Worm (Caenorhabditis elegans) whole organism, midembryonic: ENCODE results near the gene C15B12.1.

Source experiments
- T22C8.4 ChIP-seq: fragments of 200-800 bp; sonication (Bioruptor generic); IDR thresholded peaks from 2 replicates; pipeline ENCODE4 v1.3.6; 2022; ENCODE audit warnings: missing genetic modification characterization, missing compliant biosample characterization
- cog-1 ChIP-seq: sonication (generic microtip); optimal IDR thresholded peaks from 2 replicates; lab custom pipeline; 2016; ENCODE audit warnings: missing genetic modification characterization, missing compliant biosample characterization
- flt-1 ChIP-seq: fragments of 200-800 bp; sonication (Bioruptor generic); IDR thresholded peaks from 2 replicates; pipeline ENCODE4 v1.3.6; 2022; ENCODE audit warnings: missing genetic modification characterization, missing compliant biosample characterization
- klf-2 ChIP-seq: fragments of 200-800 bp; sonication (Bioruptor generic); conservative IDR thresholded peaks from 2 replicates; pipeline ENCODE4 v1.3.6; 2022; ENCODE audit warnings: missing genetic modification reagents, missing genetic modification characterization, missing compliant biosample characterization
- med-1 ChIP-seq: sonication (generic microtip); optimal IDR thresholded peaks from 2 replicates; lab custom pipeline; 2017; ENCODE audit warnings: missing genetic modification characterization, mild to moderate bottlenecking, missing compliant biosample characterization, antibody characterized with exemption, missing genetic modification reagents; ENCODE audit not compliant: insufficient read depth
- ref-1 ChIP-seq: fragments of 200-800 bp; sonication (Bioruptor generic); conservative IDR thresholded peaks from 2 replicates; pipeline ENCODE4 v1.3.6; 2022; ENCODE audit warnings: missing genetic modification reagents, missing genetic modification characterization, missing compliant biosample characterization
- tab-1 ChIP-seq: fragments of 200-800 bp; sonication (Bioruptor generic); IDR thresholded peaks from 2 replicates; pipeline ENCODE4 v1.3.6; 2022; ENCODE audit warnings: missing genetic modification characterization, missing compliant biosample characterization
- ztf-23 ChIP-seq: fragments of 200-800 bp; sonication (Bioruptor generic); IDR thresholded peaks from 2 replicates; pipeline ENCODE4 v1.3.6; 2022; ENCODE audit warnings: missing genetic modification reagents, missing genetic modification characterization, missing compliant biosample characterization
- ztf-29 ChIP-seq: fragments of 200-800 bp; sonication (Bioruptor generic); IDR thresholded peaks from 2 replicates; pipeline ENCODE4 v1.3.6; 2022; ENCODE audit warnings: missing genetic modification reagents, missing genetic modification characterization, missing compliant biosample characterization

The C15B12.1 gene

ce11 chrX:6462995-6463462 lies 13.6 kb upstream of the C15B12.1 start, which contains the start of gene C15B12.2:
Gene C15B12.2 (plus strand): TSS chrX:6463412.
- TF ChIP-seq cog-1 (tag; lab: Kevin White, UChicago) (no peak), med-1 (no peak), tab-1 (GFP tag; lab: Robert Waterston, UW) (no peak), ztf-29 (GFP tag; lab: Robert Waterston, UW) (no peak), ztf-23 (GFP tag; lab: Robert Waterston, UW) (no peak), flt-1 (no peak), ref-1 (no peak), T22C8.4 (GFP tag; lab: Robert Waterston, UW) (no peak), klf-2 (GFP tag; lab: Robert Waterston, UW) (no peak)

- TF ChIP-seq med-1 (no peak), T22C8.4 (GFP tag; lab: Robert Waterston, UW) (no peak), ztf-29 (GFP tag; lab: Robert Waterston, UW) (no peak), cog-1 (tag; lab: Kevin White, UChicago) (no peak), ztf-23 (GFP tag; lab: Robert Waterston, UW) (no peak), klf-2 (GFP tag; lab: Robert Waterston, UW) (no peak), ref-1 (no peak), tab-1 (GFP tag; lab: Robert Waterston, UW) (no peak), flt-1 (no peak)
Observed at ce11 chrX:6467462-6467861, 9.1 kb upstream of the C15B12.1 start, which contains the start of gene C15B12.3. Gene C15B12.3 (minus strand): TSS chrX:6467562.

- TF ChIP-seq ztf-23 (GFP tag; lab: Robert Waterston, UW) = no peak
- TF ChIP-seq med-1 = no peak
- no peak for TF ChIP-seq tab-1 (GFP tag; lab: Robert Waterston, UW)
- TF ChIP-seq cog-1 (tag; lab: Kevin White, UChicago) = no peak
- TF ChIP-seq klf-2 (GFP tag; lab: Robert Waterston, UW) = no peak
- no peak for TF ChIP-seq ref-1
- TF ChIP-seq T22C8.4 (GFP tag; lab: Robert Waterston, UW) = no peak
- TF ChIP-seq flt-1 = no peak
- TF ChIP-seq ztf-29 (GFP tag; lab: Robert Waterston, UW) = no peak
Observed at ce11 chrX:6468499-6468898, 8.1 kb upstream of the C15B12.1 start, which contains the start of gene C15B12.9. Gene C15B12.9 (plus strand): TSS chrX:6468799.

- TF ChIP-seq cog-1 (tag; lab: Kevin White, UChicago) = no peak
Observed at ce11 chrX:6473698-6474314, 2.8 kb upstream of the C15B12.1 start, which contains the start of the genes C15B12.4 and C15B12.8. Gene C15B12.4 (minus strand): TSS chrX:6473748. Gene C15B12.8 (plus strand): TSS chrX:6474264.

ce11 chrX:6484780-6485179 lies 8.2 kb downstream of the C15B12.1 start, which contains the start of gene gar-1:
Gene gar-1 (minus strand): TSS chrX:6484880.
- TF ChIP-seq flt-1 = no peak
- TF ChIP-seq med-1 = no peak
- no peak for TF ChIP-seq klf-2 (GFP tag; lab: Robert Waterston, UW)
- no peak for TF ChIP-seq cog-1 (tag; lab: Kevin White, UChicago)

- no peak for TF ChIP-seq cog-1 (tag; lab: Kevin White, UChicago)
- no peak for TF ChIP-seq ztf-23 (GFP tag; lab: Robert Waterston, UW)
- TF ChIP-seq T22C8.4 (GFP tag; lab: Robert Waterston, UW) = no peak
- TF ChIP-seq klf-2 (GFP tag; lab: Robert Waterston, UW) = no peak
- TF ChIP-seq tab-1 (GFP tag; lab: Robert Waterston, UW) = no peak
- TF ChIP-seq ztf-29 (GFP tag; lab: Robert Waterston, UW) = no peak
- TF ChIP-seq ref-1 = no peak
- no peak for TF ChIP-seq flt-1
- TF ChIP-seq med-1 = no peak
Observed at ce11 chrX:6499736-6500135, 23.1 kb downstream of the C15B12.1 start, which contains the start of gene actl-1. Gene actl-1 (minus strand): TSS chrX:6499836.

ce11 chrX:6503148-6503547 lies 26.5 kb downstream of the C15B12.1 start:
- TF ChIP-seq ztf-23 (GFP tag; lab: Robert Waterston, UW) = no peak
- TF ChIP-seq klf-2 (GFP tag; lab: Robert Waterston, UW) = no peak
- TF ChIP-seq cog-1 (tag; lab: Kevin White, UChicago) = no peak
- no peak for TF ChIP-seq T22C8.4 (GFP tag; lab: Robert Waterston, UW)
- TF ChIP-seq ref-1 = no peak
- TF ChIP-seq med-1 = no peak
- no peak for TF ChIP-seq tab-1 (GFP tag; lab: Robert Waterston, UW)
- no peak for TF ChIP-seq ztf-29 (GFP tag; lab: Robert Waterston, UW)
- TF ChIP-seq flt-1 = no peak

- no peak for TF ChIP-seq med-1
- TF ChIP-seq klf-2 (GFP tag; lab: Robert Waterston, UW) = no peak
- TF ChIP-seq flt-1 = no peak
- no peak for TF ChIP-seq ztf-29 (GFP tag; lab: Robert Waterston, UW)
- TF ChIP-seq tab-1 (GFP tag; lab: Robert Waterston, UW) = no peak
- no peak for TF ChIP-seq T22C8.4 (GFP tag; lab: Robert Waterston, UW)
- peak; percentile 27; the same call in 1 of the 2 replicates for TF ChIP-seq ztf-23 (GFP tag; lab: Robert Waterston, UW)
- no peak for TF ChIP-seq ref-1
- peak; percentile 32 for TF ChIP-seq cog-1 (tag; lab: Kevin White, UChicago)
Observed at ce11 chrX:6505008-6505407, 28.4 kb downstream of the C15B12.1 start, which contains the start of gene cdf-1. Gene cdf-1 (minus strand): TSS chrX:6505143.

ce11 chrX:6505662-6506061 lies 29.1 kb downstream of the C15B12.1 start, which contains the start of gene glr-8:
Gene glr-8 (plus strand): TSS chrX:6505980.
- no peak for TF ChIP-seq ztf-29 (GFP tag; lab: Robert Waterston, UW)
- TF ChIP-seq T22C8.4 (GFP tag; lab: Robert Waterston, UW) = no peak
- no peak for TF ChIP-seq tab-1 (GFP tag; lab: Robert Waterston, UW)
- no peak for TF ChIP-seq ztf-23 (GFP tag; lab: Robert Waterston, UW)
- no peak for TF ChIP-seq flt-1
- no peak for TF ChIP-seq ref-1
- TF ChIP-seq med-1 = no peak
- no peak for TF ChIP-seq cog-1 (tag; lab: Kevin White, UChicago)
- TF ChIP-seq klf-2 (GFP tag; lab: Robert Waterston, UW) = no peak

- TF ChIP-seq klf-2 (GFP tag; lab: Robert Waterston, UW) = no peak
- TF ChIP-seq med-1 = no peak
- no peak for TF ChIP-seq ztf-23 (GFP tag; lab: Robert Waterston, UW)
- TF ChIP-seq ref-1 = no peak
- TF ChIP-seq tab-1 (GFP tag; lab: Robert Waterston, UW) = no peak
- no peak for TF ChIP-seq flt-1
- TF ChIP-seq ztf-29 (GFP tag; lab: Robert Waterston, UW) = no peak
- TF ChIP-seq T22C8.4 (GFP tag; lab: Robert Waterston, UW) = no peak
- TF ChIP-seq cog-1 (tag; lab: Kevin White, UChicago) = no peak
Observed at ce11 chrX:6507734-6508133, 31.1 kb downstream of the C15B12.1 start.
